Fruit fly (Drosophila melanogaster) whole organism, adult: ENCODE results near the gene Tom70.

ENCODE experiments used
- CG11617 ChIP-seq: fragments of 200-800 bp; sonication (Bioruptor generic); optimal IDR thresholded peaks from 2 replicates; lab custom pipeline; 2017; ENCODE audit warnings: mild to moderate bottlenecking, missing biosample characterization, missing genetic modification reagents, missing genetic modification characterization
- CG14711 ChIP-seq: fragments of 200-800 bp; sonication (Bioruptor generic); optimal IDR thresholded peaks from 2 replicates; lab custom pipeline; 2018; ENCODE audit warnings: missing biosample characterization, mild to moderate bottlenecking, missing genetic modification characterization, moderate library complexity
- CG5204 ChIP-seq: fragments of 200-800 bp; sonication (Bioruptor generic); optimal IDR thresholded peaks from 2 replicates; lab custom pipeline; 2016; ENCODE audit warnings: missing biosample characterization, missing genetic modification characterization
- CG7045 ChIP-seq: fragments of 200-800 bp; sonication (Bioruptor generic); optimal IDR thresholded peaks from 2 replicates; lab custom pipeline; 2017; ENCODE audit warnings: missing biosample characterization, mild to moderate bottlenecking, missing genetic modification characterization
- CG7101 ChIP-seq: fragments of 200-800 bp; sonication (Bioruptor generic); optimal IDR thresholded peaks from 2 replicates; lab custom pipeline; 2018; ENCODE audit warnings: missing biosample characterization, mild to moderate bottlenecking, missing genetic modification characterization, moderate library complexity
- Crg-1 ChIP-seq: fragments of 200-800 bp; sonication (Bioruptor generic); optimal IDR thresholded peaks from 2 replicates; lab custom pipeline; 2016; ENCODE audit warnings: missing biosample characterization, missing genetic modification characterization

dm6 chr2L:11989729-11990128 is 48.6 kb downstream of the Tom70 start, which contains the start of the genes zuc and dgt2:
- no peak for TF ChIP-seq CG7101 (tag; lab: Kevin White, UChicago)
- no peak for TF ChIP-seq CG7045 (GFP tag; lab: Kevin White, UChicago)
- no peak for TF ChIP-seq CG14711 (tag; lab: Kevin White, UChicago)
- TF ChIP-seq Crg-1 (GFP tag; lab: Kevin White, UChicago) = no peak
- no peak for TF ChIP-seq CG11617 (GFP tag; lab: Kevin White, UChicago)
- TF ChIP-seq CG5204 (GFP tag; lab: Kevin White, UChicago) = no peak
